Worm (Caenorhabditis elegans) whole organism, mixed stage, embryonic: ENCODE data around the gene srh-37.

Source experiments
- bed-3 ChIP-seq: fragments of 200-800 bp; sonication (Bioruptor generic); optimal IDR thresholded peaks from 3 replicates; lab custom pipeline; 2018; ENCODE audit warnings: mild to moderate bottlenecking, missing genetic modification characterization, moderate library complexity, missing compliant biosample characterization
- blmp-1 ChIP-seq: fragments of 150-350 bp; optimal IDR thresholded peaks from 2 replicates; lab custom pipeline; 2014; ENCODE audit warnings: missing biosample characterization, missing genetic modification characterization
- ceh-39 ChIP-seq: fragments of 150-350 bp; optimal IDR thresholded peaks from 2 replicates; lab custom pipeline; 2014; ENCODE audit warnings: missing biosample characterization, missing genetic modification characterization
- elt-3 ChIP-seq: fragments of 150-350 bp; optimal IDR thresholded peaks from 2 replicates; lab custom pipeline; 2014; ENCODE audit warnings: missing biosample characterization, missing genetic modification characterization
- nhr-12 ChIP-seq: fragments of 150-350 bp; optimal IDR thresholded peaks from 2 replicates; lab custom pipeline; 2014; ENCODE audit warnings: missing biosample characterization, missing genetic modification characterization
- nhr-237 ChIP-seq: fragments of 150-350 bp; optimal IDR thresholded peaks from 2 replicates; lab custom pipeline; 2014; ENCODE audit warnings: missing biosample characterization, missing genetic modification characterization
- nhr-76 ChIP-seq: sonication (generic microtip); optimal IDR thresholded peaks from 2 replicates; lab custom pipeline; 2017; ENCODE audit warnings: missing biosample characterization, missing genetic modification characterization
- pha-4 ChIP-seq: fragments of 150-350 bp; optimal IDR thresholded peaks from 2 replicates; lab custom pipeline; 2018; ENCODE audit warnings: missing biosample characterization, missing genetic modification reagents, missing genetic modification characterization
- unc-120 ChIP-seq: sonication (generic microtip); optimal IDR thresholded peaks from 2 replicates; lab custom pipeline; 2017; ENCODE audit warnings: missing genetic modification characterization, missing compliant biosample characterization; ENCODE audit not compliant: poor library complexity, severe bottlenecking
- unc-62 ChIP-seq: fragments of 150-350 bp; optimal IDR thresholded peaks from 2 replicates; lab custom pipeline; 2014; ENCODE audit warnings: missing biosample characterization, missing genetic modification reagents, missing genetic modification characterization

DNA sequence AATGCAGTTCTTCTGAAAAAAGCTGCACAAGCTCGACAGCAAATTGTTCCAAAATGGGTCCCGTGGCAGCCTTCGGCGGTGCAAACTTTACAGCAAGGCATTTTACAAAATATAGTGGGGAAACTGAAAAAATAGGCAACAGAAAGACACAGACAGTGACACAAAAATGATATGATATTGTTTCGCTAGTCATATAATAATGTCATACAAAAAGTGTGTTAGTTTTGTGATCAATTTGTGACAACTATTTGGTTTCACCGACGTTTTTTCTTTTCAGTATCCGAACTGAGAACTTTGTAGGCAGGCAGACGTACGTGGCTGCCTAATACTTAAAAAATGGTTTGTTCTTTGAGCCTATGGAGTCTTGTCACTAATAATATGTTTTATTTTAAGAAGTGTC, 7.1 kb upstream of the srh-37 start, which contains the start of gene nhr-210:
- TF ChIP-seq nhr-76 (tag; lab: Kevin White, UChicago) (no peak), bed-3 (GFP tag; lab: Kevin White, UChicago) (no peak), unc-62 (GFP tag; lab: Kevin White, UChicago) (no peak), unc-120 (tag; lab: Kevin White, UChicago) (no peak), elt-3 (tag; lab: Kevin White, UChicago) (no peak), pha-4 (tag; lab: Kevin White, UChicago) (no peak), nhr-12 (no peak), ceh-39 (tag; lab: Kevin White, UChicago) (no peak), blmp-1 (tag; lab: Kevin White, UChicago) (no peak), nhr-237 (tag; lab: Kevin White, UChicago) (no peak)
